Fruit fly (Drosophila melanogaster) whole organism, prepupa: ENCODE data around the gene Cpr64Ab.

Source experiments
- Blimp-1 ChIP-seq: fragments of 200-800 bp; sonication (Bioruptor generic); optimal IDR thresholded peaks from 3 replicates; lab custom pipeline; 2017; ENCODE audit warnings: missing biosample characterization, missing genetic modification characterization, mild to moderate bottlenecking, moderate library complexity, missing genetic modification reagents
- CG10631 ChIP-seq: fragments of 200-800 bp; sonication (Bioruptor generic); optimal IDR thresholded peaks from 2 replicates; lab custom pipeline; 2016; ENCODE audit warnings: missing biosample characterization, missing genetic modification characterization
- CG10669 ChIP-seq: fragments of 200-800 bp; sonication (Bioruptor generic); optimal IDR thresholded peaks from 3 replicates; lab custom pipeline; 2018; ENCODE audit warnings: missing biosample characterization, mild to moderate bottlenecking, missing genetic modification characterization, moderate library complexity
- CG11294 ChIP-seq: fragments of 200-800 bp; sonication (Bioruptor generic); IDR thresholded peaks from 2 replicates; pipeline ENCODE4 v1.3.6; 2022; ENCODE audit warnings: missing biosample characterization, missing genetic modification characterization
- CG11902 ChIP-seq: fragments of 200-800 bp; sonication (Bioruptor generic); optimal IDR thresholded peaks from 3 replicates; lab custom pipeline; 2016; ENCODE audit warnings: missing biosample characterization, missing genetic modification characterization
- CG15336 ChIP-seq: fragments of 200-800 bp; sonication (Bioruptor generic); IDR thresholded peaks from 2 replicates; pipeline ENCODE4 v1.3.6; 2022; ENCODE audit warnings: missing biosample characterization, missing genetic modification characterization
- CG16779 ChIP-seq: fragments of 200-800 bp; sonication (Bioruptor generic); optimal IDR thresholded peaks from 3 replicates; lab custom pipeline; 2017; ENCODE audit warnings: missing biosample characterization, mild to moderate bottlenecking, missing genetic modification characterization
- CG3032 ChIP-seq: fragments of 200-800 bp; optimal IDR thresholded peaks from 2 replicates; lab custom pipeline; 2019; ENCODE audit warnings: missing biosample characterization, mild to moderate bottlenecking, missing genetic modification characterization, moderate library complexity
- CG31627 ChIP-seq: fragments of 200-800 bp; sonication (Bioruptor generic); optimal IDR thresholded peaks from 3 replicates; lab custom pipeline; 2016; ENCODE audit warnings: missing biosample characterization, missing genetic modification characterization
- CG32006 ChIP-seq: fragments of 200-800 bp; sonication (Bioruptor generic); optimal IDR thresholded peaks from 3 replicates; lab custom pipeline; 2017; ENCODE audit warnings: missing biosample characterization, mild to moderate bottlenecking, missing genetic modification characterization
- CG34406 ChIP-seq: fragments of 200-800 bp; sonication (Bioruptor generic); optimal IDR thresholded peaks from 3 replicates; lab custom pipeline; 2016; ENCODE audit warnings: missing biosample characterization, missing genetic modification characterization
- CG6163 ChIP-seq: fragments of 200-800 bp; sonication (Bioruptor generic); IDR thresholded peaks from 3 replicates; pipeline ENCODE4 v1.3.6; 2022; ENCODE audit warnings: missing biosample characterization, missing genetic modification characterization
- CG6808 ChIP-seq: fragments of 200-800 bp; sonication (Bioruptor generic); optimal IDR thresholded peaks from 3 replicates; lab custom pipeline; 2017; ENCODE audit warnings: missing biosample characterization, missing genetic modification characterization, mild to moderate bottlenecking, moderate library complexity, missing genetic modification reagents
- CG8119 ChIP-seq: fragments of 200-800 bp; sonication (Bioruptor generic); IDR thresholded peaks from 3 replicates; pipeline ENCODE4 v1.3.6; 2022; ENCODE audit warnings: missing biosample characterization, missing genetic modification characterization
- CG8632 ChIP-seq: fragments of 200-800 bp; sonication (Bioruptor generic); optimal IDR thresholded peaks from 3 replicates; lab custom pipeline; 2016; ENCODE audit warnings: missing biosample characterization, missing genetic modification characterization
- CG9139 ChIP-seq: fragments of 200-800 bp; sonication (Bioruptor generic); optimal IDR thresholded peaks from 3 replicates; lab custom pipeline; 2017; ENCODE audit warnings: missing biosample characterization, mild to moderate bottlenecking, missing genetic modification characterization
- Ets21C ChIP-seq: fragments of 200-800 bp; sonication (Bioruptor generic); optimal IDR thresholded peaks from 3 replicates; lab custom pipeline; 2016; ENCODE audit warnings: missing biosample characterization, missing genetic modification characterization
- Hr39 ChIP-seq: fragments of 200-800 bp; sonication (Bioruptor generic); optimal IDR thresholded peaks from 2 replicates; lab custom pipeline; 2016; ENCODE audit warnings: missing biosample characterization, missing genetic modification characterization
- Lpt ChIP-seq: fragments of 200-800 bp; sonication (Bioruptor generic); optimal IDR thresholded peaks from 3 replicates; lab custom pipeline; 2016; ENCODE audit warnings: missing biosample characterization, missing genetic modification characterization
- OdsH ChIP-seq: fragments of 200-800 bp; sonication (Bioruptor generic); optimal IDR thresholded peaks from 3 replicates; lab custom pipeline; 2016; ENCODE audit warnings: missing biosample characterization, missing genetic modification characterization
- Smox ChIP-seq: fragments of 200-800 bp; sonication (Bioruptor generic); optimal IDR thresholded peaks from 3 replicates; lab custom pipeline; 2016; ENCODE audit warnings: missing biosample characterization, missing genetic modification characterization
- Sox15 ChIP-seq: fragments of 200-800 bp; sonication (Bioruptor generic); optimal IDR thresholded peaks from 3 replicates; lab custom pipeline; 2016; ENCODE audit warnings: missing biosample characterization, missing genetic modification characterization
- achi ChIP-seq: fragments of 200-800 bp; sonication (Bioruptor generic); optimal IDR thresholded peaks from 3 replicates; lab custom pipeline; 2016; ENCODE audit warnings: missing biosample characterization, missing genetic modification characterization
- acj6 ChIP-seq: fragments of 200-800 bp; sonication (Bioruptor generic); optimal IDR thresholded peaks from 3 replicates; lab custom pipeline; 2016; ENCODE audit warnings: missing biosample characterization, missing genetic modification characterization
- cyc ChIP-seq: fragments of 200-800 bp; sonication (Bioruptor generic); optimal IDR thresholded peaks from 3 replicates; lab custom pipeline; 2016; ENCODE audit warnings: missing biosample characterization, missing genetic modification characterization
- dac ChIP-seq: fragments of 200-800 bp; sonication (Bioruptor generic); optimal IDR thresholded peaks from 2 replicates; lab custom pipeline; 2017; ENCODE audit warnings: missing biosample characterization, mild to moderate bottlenecking, missing genetic modification characterization
- dsx ChIP-seq: fragments of 200-800 bp; optimal IDR thresholded peaks from 3 replicates; lab custom pipeline; 2019; ENCODE audit warnings: missing biosample characterization, mild to moderate bottlenecking, missing genetic modification characterization, moderate library complexity; ENCODE audit not compliant: poor library complexity, severe bottlenecking
- eg ChIP-seq: fragments of 200-800 bp; sonication (Bioruptor generic); IDR thresholded peaks from 3 replicates; pipeline ENCODE4 v1.3.6; 2022; ENCODE audit warnings: missing biosample characterization, missing genetic modification characterization
- esn ChIP-seq: fragments of 200-800 bp; sonication (Bioruptor generic); optimal IDR thresholded peaks from 2 replicates; lab custom pipeline; 2016; ENCODE audit warnings: missing biosample characterization, mild to moderate bottlenecking, missing genetic modification characterization, moderate library complexity
- fd85E ChIP-seq: fragments of 200-800 bp; sonication (Bioruptor generic); optimal IDR thresholded peaks from 3 replicates; lab custom pipeline; 2016; ENCODE audit warnings: missing biosample characterization, missing genetic modification characterization
- lz ChIP-seq: fragments of 200-800 bp; sonication (Bioruptor generic); optimal IDR thresholded peaks from 3 replicates; lab custom pipeline; 2016; ENCODE audit warnings: missing biosample characterization, missing genetic modification characterization
- net ChIP-seq: fragments of 200-800 bp; sonication (Bioruptor generic); optimal IDR thresholded peaks from 3 replicates; lab custom pipeline; 2016; ENCODE audit warnings: missing biosample characterization, missing genetic modification characterization
- salr ChIP-seq, 2 experiments: fragments of 200-800 bp; sonication (Bioruptor generic); optimal IDR thresholded peaks; 3 replicates each; lab custom pipeline; 2016 to 2018; ENCODE audit warnings: missing biosample characterization in 2 of 2, missing genetic modification characterization in 2 of 2, mild to moderate bottlenecking in 1 of 2
- spab ChIP-seq: fragments of 200-800 bp; sonication (Bioruptor generic); optimal IDR thresholded peaks from 2 replicates; lab custom pipeline; 2017; ENCODE audit warnings: missing biosample characterization, mild to moderate bottlenecking, missing genetic modification characterization, missing genetic modification reagents
- svp ChIP-seq: fragments of 200-800 bp; sonication (Bioruptor generic); peaks from one replicate; lab custom pipeline; 2016; ENCODE audit warnings: missing biosample characterization, missing genetic modification characterization
- topi ChIP-seq: fragments of 200-800 bp; sonication (Bioruptor generic); optimal IDR thresholded peaks from 3 replicates; lab custom pipeline; 2016; ENCODE audit warnings: missing biosample characterization, missing genetic modification characterization

Gene Cpr64Ab

DNA sequence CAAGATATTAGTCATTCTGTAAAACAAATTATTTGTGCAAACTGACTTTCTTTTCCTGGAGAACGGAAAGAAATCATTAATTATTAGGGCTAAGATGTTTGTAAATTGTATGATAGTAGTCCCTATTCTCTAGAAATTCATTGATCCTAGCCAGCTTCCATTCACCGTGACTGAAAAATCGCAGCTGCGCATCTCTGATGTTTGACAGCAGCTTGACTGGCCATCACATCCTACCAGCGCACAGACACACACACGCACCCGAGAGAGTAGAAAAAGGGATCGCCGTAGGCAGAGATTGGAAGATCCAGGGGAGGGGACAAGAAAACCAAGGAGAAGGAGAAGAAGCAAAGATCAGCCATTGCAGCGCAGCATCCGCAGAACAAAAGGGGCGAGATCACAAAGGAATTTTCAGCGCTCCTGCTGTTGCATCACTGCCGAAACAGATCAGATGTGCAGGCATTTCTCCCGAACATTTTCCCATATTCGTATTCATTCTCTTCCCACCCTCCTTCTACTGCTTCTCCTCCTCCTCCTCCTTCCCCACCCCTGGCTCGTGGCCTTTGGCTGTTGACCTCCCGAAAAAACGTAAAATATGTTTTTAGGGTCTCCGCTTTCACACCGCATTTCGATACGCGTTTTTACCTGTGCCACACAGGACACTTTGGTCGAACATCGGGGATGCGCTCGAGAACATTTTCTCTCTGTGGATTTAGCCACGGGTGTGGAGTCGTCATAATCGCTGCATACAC lies 41.7 kb upstream of the Cpr64Ab start (continued):
- TF ChIP-seq Blimp-1 (GFP tag; lab: Kevin White, UChicago) (no peak), CG11294 (GFP tag; lab: Robert Waterston, UW) (no peak), CG34406 (GFP tag; lab: Kevin White, UChicago) (no peak), CG32006 (GFP tag; lab: Kevin White, UChicago) (peak; percentile 33), CG8632 (GFP tag; lab: Kevin White, UChicago) (no peak), CG10631 (peak; percentile 30), Ets21C (GFP tag; lab: Kevin White, UChicago) (peak; percentile 9), CG10669 (GFP tag; lab: Kevin White, UChicago) (no peak), CG31627 (GFP tag; lab: Kevin White, UChicago) (no peak), fd85E (GFP tag; lab: Kevin White, UChicago) (no peak), CG9139 (GFP tag; lab: Kevin White, UChicago) (no peak), OdsH (no peak), CG6808 (GFP tag; lab: Kevin White, UChicago) (no peak), spab (GFP tag; lab: Kevin White, UChicago) (peak; percentile 16), salr (GFP tag; optimal IDR thresholded peaks at IDR 0.05; lab: Kevin White, UChicago) (no peak), cyc (GFP tag; lab: Kevin White, UChicago) (no peak), Sox15 (no peak)

dm6 chr3L:4252121-4252861 lies 41.0 kb upstream of the Cpr64Ab start:
- no peak for TF ChIP-seq topi (GFP tag; lab: Kevin White, UChicago)
- TF ChIP-seq CG6163 = peak; percentile 53
- TF ChIP-seq dsx = peak; percentile 25
- TF ChIP-seq Lpt (GFP tag; lab: Kevin White, UChicago) = no peak
- TF ChIP-seq salr (GFP tag; optimal IDR thresholded peaks at IDR 0.05; lab: Kevin White, UChicago) = no peak
- peak; percentile 33 for TF ChIP-seq esn
- no peak for TF ChIP-seq CG16779 (tag; lab: Kevin White, UChicago)
- TF ChIP-seq Smox = no peak
- no peak for TF ChIP-seq dac (GFP tag; lab: Kevin White, UChicago)

dm6 chr3L:4242428-4242827 lies 31.1 kb upstream of the Cpr64Ab start, which contains the start of gene pav:
Gene pav (plus strand): TSS chr3L:4242734.
- TF ChIP-seq CG9139 (GFP tag; lab: Kevin White, UChicago) (no peak), Ets21C (GFP tag; lab: Kevin White, UChicago) (no peak), achi (no peak), Smox (no peak), CG3032 (tag; lab: Kevin White, UChicago) (peak; percentile 48), topi (GFP tag; lab: Kevin White, UChicago) (no peak), dac (GFP tag; lab: Kevin White, UChicago) (no peak), esn (peak; percentile 54), Lpt (GFP tag; lab: Kevin White, UChicago) (no peak), net (no peak), acj6 (no peak), lz (GFP tag; lab: Kevin White, UChicago) (peak; percentile 13), Hr39 (no peak), CG8119 (GFP tag; lab: Robert Waterston, UW) (peak; percentile 35; the same call in 2 of the 3 replicates), eg (GFP tag; lab: Robert Waterston, UW) (peak; percentile 74), CG8632 (GFP tag; lab: Kevin White, UChicago) (no peak), svp (no peak), CG6163 (0 out of 3 replicates have a peak, but pooled peaks have one; percentile 48), CG32006 (GFP tag; lab: Kevin White, UChicago) (no peak), CG34406 (GFP tag; lab: Kevin White, UChicago) (no peak), CG11902 (no peak), CG15336 (GFP tag; lab: Robert Waterston, UW) (peak; percentile 63)
